Worm (Caenorhabditis elegans): ENCODE measurements around the gene str-206.

DNA sequence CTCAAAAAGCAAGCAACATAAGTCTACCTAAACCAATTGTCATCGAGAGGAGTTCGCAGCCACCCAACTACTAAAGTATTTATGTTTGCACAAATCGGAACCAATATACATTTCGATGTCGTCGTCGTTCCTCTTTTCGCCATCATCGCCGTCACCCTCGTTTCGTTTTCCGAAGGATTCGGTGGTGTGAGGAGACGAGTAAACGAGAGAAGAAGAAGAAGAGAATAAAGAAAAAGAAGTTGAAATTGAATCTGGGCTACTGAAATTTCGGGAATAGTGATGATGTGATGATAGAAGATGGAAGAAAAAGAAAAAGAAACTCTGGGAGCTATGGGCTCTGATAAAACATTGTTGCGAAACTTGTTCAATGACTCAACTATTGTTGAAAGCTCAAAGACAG is 50.6 kb downstream of the str-206 start:
- no peak for TF ChIP-seq zag-1 (tag; optimal IDR thresholded peaks at IDR 0.05)
- no peak for TF ChIP-seq lin-13 (GFP tag; optimal IDR thresholded peaks at IDR 0.05)
- no peak for TF ChIP-seq ama-1 (optimal IDR thresholded peaks at IDR 0.05)
- no peak for TF ChIP-seq R02D3.7 (tag; optimal IDR thresholded peaks at IDR 0.05)
- TF ChIP-seq nhr-77 (tag; optimal IDR thresholded peaks at IDR 0.05), result no peak
- TF ChIP-seq unc-62 (GFP tag; optimal IDR thresholded peaks at IDR 0.05), result no peak
- TF ChIP-seq nhr-11 (tag; optimal IDR thresholded peaks at IDR 0.05), result no peak

Data from whole organism, L2 larva.